Fruit fly (Drosophila melanogaster): ENCODE data around the gene CG4956.

- TF ChIP-seq Hr83 (GFP tag; optimal IDR thresholded peaks at IDR 0.05; ENCODE audit: poor library complexity, severe bottlenecking): no peak
- TF ChIP-seq pan (optimal IDR thresholded peaks at IDR 0.05): no peak
- TF ChIP-seq Abd-B (GFP tag; optimal IDR thresholded peaks at IDR 0.05): no peak
- no peak for TF ChIP-seq jim (GFP tag; optimal IDR thresholded peaks at IDR 0.05)
- TF ChIP-seq CrebA (GFP tag; optimal IDR thresholded peaks at IDR 0.05; ENCODE audit: borderline replicate concordance): no peak
- no peak for TF ChIP-seq psq (GFP tag; optimal IDR thresholded peaks at IDR 0.05)
- no peak for TF ChIP-seq lola (GFP tag; optimal IDR thresholded peaks at IDR 0.05)
- TF ChIP-seq Sp1 (GFP tag; optimal IDR thresholded peaks at IDR 0.05): no peak
- no peak for TF ChIP-seq Dif (GFP tag; optimal IDR thresholded peaks at IDR 0.05; ENCODE audit: partially characterized antibody)
- no peak for TF ChIP-seq HLH106 (tag; optimal IDR thresholded peaks at IDR 0.05)
- no peak for TF ChIP-seq CG9705 (GFP tag; optimal IDR thresholded peaks at IDR 0.05)
- no peak for TF ChIP-seq Jra (GFP tag; optimal IDR thresholded peaks at IDR 0.05)
Measured at dm6 chr3R:25815179-25815578, 37.1 kb upstream of the CG4956 start, which contains the start of gene CG14354.
